Worm (Caenorhabditis elegans): ENCODE results near the gene F45F2.11.

F45F2.11 gene

ce11 chrV:8518283-8518682 lies 2.4 kb downstream of the F45F2.11 start:
- peak; percentile 39 for TF ChIP-seq lin-39 (tag; optimal IDR thresholded peaks at IDR 0.05)
- TF ChIP-seq egl-27 (tag; optimal IDR thresholded peaks at IDR 0.05): no peak
- TF ChIP-seq unc-62 (GFP tag; optimal IDR thresholded peaks at IDR 0.05): no peak
- peak; percentile 54 for TF ChIP-seq nfya-1 (tag; optimal IDR thresholded peaks at IDR 0.05; ENCODE audit: insufficient read depth)
- no peak for TF ChIP-seq mml-1 (tag; optimal IDR thresholded peaks at IDR 0.05)
- peak; percentile 53 for TF ChIP-seq hmg-11 (tag; optimal IDR thresholded peaks at IDR 0.05)

DNA sequence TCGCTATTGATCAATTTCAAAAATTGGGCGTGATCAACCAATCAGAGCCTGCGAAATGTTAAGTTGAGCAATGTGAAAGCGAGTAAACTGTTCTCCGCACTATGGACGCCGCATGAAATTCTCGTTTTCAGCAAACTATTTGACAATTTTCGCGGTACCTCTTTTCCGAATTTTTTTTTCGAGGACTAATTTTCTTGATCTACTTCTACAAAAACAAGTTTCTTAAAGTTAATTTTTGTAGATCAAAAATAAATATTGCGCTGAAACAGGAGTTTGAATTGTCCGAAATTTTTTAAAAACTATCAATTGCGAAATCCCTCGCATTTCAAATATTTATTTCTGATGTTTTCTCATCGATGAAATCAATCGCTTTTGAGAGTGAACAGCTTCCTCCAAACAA lies 3.0 kb downstream of the F45F2.11 start:
- TF ChIP-seq nfya-1 (tag; optimal IDR thresholded peaks at IDR 0.05; ENCODE audit: insufficient read depth): no peak
- TF ChIP-seq nhr-43 (tag; optimal IDR thresholded peaks at IDR 0.05; ENCODE audit: poor library complexity, severe bottlenecking): no peak
- TF ChIP-seq hmg-11 (tag; optimal IDR thresholded peaks at IDR 0.05): no peak
- TF ChIP-seq ama-1 (optimal IDR thresholded peaks at IDR 0.05): no peak
- no peak for TF ChIP-seq lin-39 (tag; optimal IDR thresholded peaks at IDR 0.05)
- no peak for TF ChIP-seq nhr-237 (tag; optimal IDR thresholded peaks at IDR 0.05)
- TF ChIP-seq unc-39 (tag; optimal IDR thresholded peaks at IDR 0.05): no peak
- TF ChIP-seq R02D3.7 (tag; optimal IDR thresholded peaks at IDR 0.05): no peak
- no peak for TF ChIP-seq fos-1 (tag; optimal IDR thresholded peaks at IDR 0.05)
- TF ChIP-seq unc-62 (GFP tag; optimal IDR thresholded peaks at IDR 0.05): no peak
- no peak for TF ChIP-seq nhr-77 (tag; optimal IDR thresholded peaks at IDR 0.05)
- no peak for TF ChIP-seq nhr-28 (tag; optimal IDR thresholded peaks at IDR 0.05)

- TF ChIP-seq ZK546.5 (tag; optimal IDR thresholded peaks at IDR 0.05): no peak
- TF ChIP-seq lin-39 (tag; optimal IDR thresholded peaks at IDR 0.05): no peak
- TF ChIP-seq pqm-1 (tag; optimal IDR thresholded peaks at IDR 0.05): no peak
- TF ChIP-seq hmg-11 (tag; optimal IDR thresholded peaks at IDR 0.05): no peak
- no peak for TF ChIP-seq skn-1 (tag; optimal IDR thresholded peaks at IDR 0.05)
- TF ChIP-seq unc-62 (GFP tag; optimal IDR thresholded peaks at IDR 0.05): no peak
- TF ChIP-seq ceh-82 (tag; optimal IDR thresholded peaks at IDR 0.05): no peak
- TF ChIP-seq eor-1 (tag; optimal IDR thresholded peaks at IDR 0.05): no peak
- TF ChIP-seq elt-1 (tag; optimal IDR thresholded peaks at IDR 0.05): no peak
- no peak for TF ChIP-seq lin-15B (tag; optimal IDR thresholded peaks at IDR 0.05)
- no peak for TF ChIP-seq fos-1 (tag; optimal IDR thresholded peaks at IDR 0.05)
- no peak for TF ChIP-seq snpc-4 (tag; optimal IDR thresholded peaks at IDR 0.05)
- no peak for TF ChIP-seq ama-1 (optimal IDR thresholded peaks at IDR 0.05)
- no peak for TF ChIP-seq elt-3 (tag; optimal IDR thresholded peaks at IDR 0.05)
Measured at ce11 chrV:8516426-8516825, 4.3 kb downstream of the F45F2.11 start.

- TF ChIP-seq egl-27 (tag; optimal IDR thresholded peaks at IDR 0.05) (no peak), jun-1 (tag; optimal IDR thresholded peaks at IDR 0.05) (no peak), pqm-1 (tag; optimal IDR thresholded peaks at IDR 0.05) (no peak), nhr-25 (tag; optimal IDR thresholded peaks at IDR 0.05) (no peak), R02D3.7 (tag; optimal IDR thresholded peaks at IDR 0.05) (no peak), nhr-237 (tag; optimal IDR thresholded peaks at IDR 0.05) (no peak), mml-1 (tag; optimal IDR thresholded peaks at IDR 0.05) (no peak), nhr-76 (tag; optimal IDR thresholded peaks at IDR 0.05) (no peak), nhr-12 (tag; optimal IDR thresholded peaks at IDR 0.05) (no peak), lsy-12 (tag; optimal IDR thresholded peaks at IDR 0.05) (no peak), nhr-23 (tag; optimal IDR thresholded peaks at IDR 0.05) (no peak), ama-1 (optimal IDR thresholded peaks at IDR 0.05) (no peak)
Measured at ce11 chrV:8513361-8513760, 7.3 kb downstream of the F45F2.11 start, which contains the start of gene F45F2.9. F45F2.9 (minus strand) TSS chrV:8513461.

- TF ChIP-seq sea-2 (GFP tag; optimal IDR thresholded peaks at IDR 0.05) (no peak), fkh-2 (tag; optimal IDR thresholded peaks at IDR 0.05) (no peak), pha-4 (tag; optimal IDR thresholded peaks at IDR 0.05) (no peak), ZK546.5 (tag; optimal IDR thresholded peaks at IDR 0.05) (no peak), nhr-77 (tag; optimal IDR thresholded peaks at IDR 0.05) (no peak), lin-39 (tag; optimal IDR thresholded peaks at IDR 0.05) (no peak), eor-1 (tag; optimal IDR thresholded peaks at IDR 0.05) (no peak), mml-1 (tag; optimal IDR thresholded peaks at IDR 0.05) (no peak), elt-1 (tag; optimal IDR thresholded peaks at IDR 0.05) (no peak), nhr-11 (tag; optimal IDR thresholded peaks at IDR 0.05) (no peak), ceh-28 (tag; optimal IDR thresholded peaks at IDR 0.05) (no peak), unc-62 (GFP tag; optimal IDR thresholded peaks at IDR 0.05) (no peak)
Measured at ce11 chrV:8507324-8507723, 13.4 kb downstream of the F45F2.11 start, which contains the start of gene ZK994.6. ZK994.6 (minus strand) TSS chrV:8507424.
